Worm (Caenorhabditis elegans) whole organism, midembryonic: Measurements from ENCODE around the gene asp-5.

Experiments
- T22C8.4 ChIP-seq: fragments of 200-800 bp; sonication (Bioruptor generic); IDR thresholded peaks from 2 replicates; pipeline ENCODE4 v1.3.6; 2022; ENCODE audit warnings: missing genetic modification characterization, missing compliant biosample characterization
- cog-1 ChIP-seq: sonication (generic microtip); optimal IDR thresholded peaks from 2 replicates; lab custom pipeline; 2016; ENCODE audit warnings: missing genetic modification characterization, missing compliant biosample characterization
- flt-1 ChIP-seq: fragments of 200-800 bp; sonication (Bioruptor generic); IDR thresholded peaks from 2 replicates; pipeline ENCODE4 v1.3.6; 2022; ENCODE audit warnings: missing genetic modification characterization, missing compliant biosample characterization
- klf-2 ChIP-seq: fragments of 200-800 bp; sonication (Bioruptor generic); conservative IDR thresholded peaks from 2 replicates; pipeline ENCODE4 v1.3.6; 2022; ENCODE audit warnings: missing genetic modification reagents, missing genetic modification characterization, missing compliant biosample characterization
- med-1 ChIP-seq: sonication (generic microtip); optimal IDR thresholded peaks from 2 replicates; lab custom pipeline; 2017; ENCODE audit warnings: missing genetic modification characterization, mild to moderate bottlenecking, missing compliant biosample characterization, antibody characterized with exemption, missing genetic modification reagents; ENCODE audit not compliant: insufficient read depth
- ref-1 ChIP-seq: fragments of 200-800 bp; sonication (Bioruptor generic); conservative IDR thresholded peaks from 2 replicates; pipeline ENCODE4 v1.3.6; 2022; ENCODE audit warnings: missing genetic modification reagents, missing genetic modification characterization, missing compliant biosample characterization
- tab-1 ChIP-seq: fragments of 200-800 bp; sonication (Bioruptor generic); IDR thresholded peaks from 2 replicates; pipeline ENCODE4 v1.3.6; 2022; ENCODE audit warnings: missing genetic modification characterization, missing compliant biosample characterization
- ztf-23 ChIP-seq: fragments of 200-800 bp; sonication (Bioruptor generic); IDR thresholded peaks from 2 replicates; pipeline ENCODE4 v1.3.6; 2022; ENCODE audit warnings: missing genetic modification reagents, missing genetic modification characterization, missing compliant biosample characterization
- ztf-29 ChIP-seq: fragments of 200-800 bp; sonication (Bioruptor generic); IDR thresholded peaks from 2 replicates; pipeline ENCODE4 v1.3.6; 2022; ENCODE audit warnings: missing genetic modification reagents, missing genetic modification characterization, missing compliant biosample characterization

The asp-5 gene

DNA sequence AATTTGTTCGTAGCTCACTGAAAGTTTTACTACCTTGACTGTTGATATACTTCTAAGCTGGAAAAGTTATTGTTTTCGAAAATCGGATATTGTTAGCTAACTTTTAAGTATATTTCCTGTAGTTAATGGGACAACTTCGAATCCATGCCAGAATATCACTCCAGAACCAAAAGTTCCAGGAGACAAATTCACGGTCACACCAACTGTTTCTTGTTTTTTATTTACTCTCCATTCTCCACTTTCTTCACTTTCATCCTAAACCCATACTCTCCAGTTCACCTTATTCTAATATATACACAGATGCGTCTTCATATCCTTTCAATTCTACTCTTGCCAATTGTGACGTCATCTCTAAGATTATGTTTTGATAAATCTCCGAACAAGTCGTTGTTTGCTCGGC, 13.2 kb upstream of the asp-5 start, which contains the start of gene C16D9.1:
C16D9.1 (plus strand) TSS at position 301 of the 400 bp plus-strand sequence.
- TF ChIP-seq tab-1 (GFP tag; lab: Robert Waterston, UW) (no peak), ztf-23 (GFP tag; lab: Robert Waterston, UW) (no peak), flt-1 (GFP tag; lab: Robert Waterston, UW) (no peak), ref-1 (GFP tag; lab: Robert Waterston, UW) (no peak), T22C8.4 (GFP tag; lab: Robert Waterston, UW) (no peak), ztf-29 (GFP tag; lab: Robert Waterston, UW) (no peak), med-1 (GFP tag; lab: Kevin White, UChicago) (no peak), cog-1 (tag; lab: Kevin White, UChicago) (no peak), klf-2 (GFP tag; lab: Robert Waterston, UW) (no peak)

DNA sequence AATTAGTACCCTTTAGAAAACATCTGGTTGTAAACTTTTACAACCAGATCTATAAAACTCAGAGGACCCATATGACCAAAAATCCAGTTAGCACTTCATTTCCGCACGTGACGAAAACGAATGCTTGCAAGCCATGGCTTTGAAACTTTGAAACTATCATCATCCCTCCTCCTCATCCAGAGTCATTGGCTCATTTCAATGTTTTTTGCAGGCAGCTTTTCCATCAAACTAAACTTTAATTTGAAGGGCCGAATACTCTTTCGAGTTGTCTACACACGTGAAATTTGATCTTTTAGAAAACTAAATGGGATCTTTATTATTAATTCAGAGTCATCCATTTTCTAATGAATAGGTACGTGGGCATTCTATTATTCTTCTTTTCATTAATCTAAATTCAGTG, 10.0 kb upstream of the asp-5 start:
- no peak for TF ChIP-seq T22C8.4 (GFP tag; lab: Robert Waterston, UW)
- no peak for TF ChIP-seq cog-1 (tag; lab: Kevin White, UChicago)
- TF ChIP-seq tab-1 (GFP tag; lab: Robert Waterston, UW): no peak
- no peak for TF ChIP-seq flt-1 (GFP tag; lab: Robert Waterston, UW)
- TF ChIP-seq ztf-23 (GFP tag; lab: Robert Waterston, UW): no peak
- no peak for TF ChIP-seq ztf-29 (GFP tag; lab: Robert Waterston, UW)
- TF ChIP-seq ref-1 (GFP tag; lab: Robert Waterston, UW): no peak
- no peak for TF ChIP-seq med-1 (GFP tag; lab: Kevin White, UChicago)
- no peak for TF ChIP-seq klf-2 (GFP tag; lab: Robert Waterston, UW)

DNA sequence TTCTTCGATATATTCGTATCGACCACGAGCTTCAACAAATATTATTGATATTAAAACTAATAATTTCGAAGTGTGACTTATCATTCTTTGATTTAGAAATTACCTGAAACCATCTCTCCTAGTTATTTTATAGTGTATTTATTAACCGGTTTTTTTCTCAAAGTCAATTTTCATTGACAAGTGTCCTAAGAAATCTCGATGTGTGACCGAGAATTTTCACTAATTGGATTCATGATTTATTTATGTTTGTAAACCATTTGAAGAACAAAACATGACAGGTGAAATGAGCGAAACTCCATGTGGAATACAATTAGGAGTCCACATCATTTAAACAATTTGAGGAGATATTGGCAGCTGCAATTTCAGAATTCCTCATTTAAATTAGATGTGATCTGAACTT, 8.7 kb upstream of the asp-5 start, which contains the start of gene C16D9.8:
C16D9.8 (minus strand) TSS at position 101 of the 400 bp plus-strand sequence.
- TF ChIP-seq ztf-23 (GFP tag; lab: Robert Waterston, UW) (no peak), ref-1 (GFP tag; lab: Robert Waterston, UW) (no peak), tab-1 (GFP tag; lab: Robert Waterston, UW) (no peak), med-1 (GFP tag; lab: Kevin White, UChicago) (no peak), T22C8.4 (GFP tag; lab: Robert Waterston, UW) (no peak), cog-1 (tag; lab: Kevin White, UChicago) (no peak), klf-2 (GFP tag; lab: Robert Waterston, UW) (no peak), flt-1 (GFP tag; lab: Robert Waterston, UW) (no peak), ztf-29 (GFP tag; lab: Robert Waterston, UW) (no peak)

DNA sequence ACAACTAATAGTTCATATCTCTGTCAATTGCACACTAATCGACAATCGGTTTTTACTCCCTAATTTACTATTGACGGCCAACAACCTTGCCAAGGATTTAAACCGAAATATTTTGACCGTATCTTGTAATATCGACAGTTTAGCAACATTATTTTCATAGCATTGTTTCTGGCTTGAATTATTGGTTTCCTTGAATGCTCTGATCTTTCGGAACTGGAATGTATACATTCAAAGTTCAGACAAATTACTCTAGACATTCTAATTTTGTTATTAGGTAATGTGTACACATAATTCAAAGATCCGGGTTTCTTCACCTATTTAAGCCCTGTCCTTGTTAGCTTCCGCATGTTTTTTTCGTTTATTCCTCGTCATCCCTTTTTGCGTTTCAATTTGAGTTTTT, 8.2 kb upstream of the asp-5 start, which contains the start of gene C16D9.9:
C16D9.9 (plus strand) TSS at position 301 of the 400 bp plus-strand sequence.
- no peak for TF ChIP-seq tab-1 (GFP tag; lab: Robert Waterston, UW)
- no peak for TF ChIP-seq med-1 (GFP tag; lab: Kevin White, UChicago)
- TF ChIP-seq klf-2 (GFP tag; lab: Robert Waterston, UW): no peak
- no peak for TF ChIP-seq ref-1 (GFP tag; lab: Robert Waterston, UW)
- TF ChIP-seq ztf-23 (GFP tag; lab: Robert Waterston, UW): no peak
- no peak for TF ChIP-seq ztf-29 (GFP tag; lab: Robert Waterston, UW)
- no peak for TF ChIP-seq cog-1 (tag; lab: Kevin White, UChicago)
- TF ChIP-seq T22C8.4 (GFP tag; lab: Robert Waterston, UW): no peak
- TF ChIP-seq flt-1 (GFP tag; lab: Robert Waterston, UW): no peak

DNA sequence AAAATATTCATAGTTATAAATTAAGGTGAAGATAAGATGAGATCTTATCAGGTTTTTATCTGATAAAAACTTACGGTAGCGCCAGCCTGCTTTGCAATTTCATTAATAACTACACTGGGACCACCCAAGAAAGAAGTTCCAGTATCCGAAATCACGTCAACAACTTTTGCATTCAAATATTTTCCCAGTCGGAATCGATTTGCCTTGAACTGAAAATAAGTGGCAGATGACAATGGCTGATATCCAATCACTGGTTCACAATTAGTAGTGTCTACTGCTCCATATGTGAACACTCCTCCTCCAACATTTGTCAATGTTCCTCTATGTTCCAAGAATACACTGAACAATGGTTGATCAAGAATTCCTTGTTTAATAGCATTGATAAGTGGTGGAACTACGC, 6.0 kb upstream of the asp-5 start, which contains the start of gene F21F8.5:
F21F8.5 (minus strand) TSS at position 101 of the 400 bp plus-strand sequence.
- TF ChIP-seq klf-2 (GFP tag; lab: Robert Waterston, UW) (no peak), cog-1 (tag; lab: Kevin White, UChicago) (no peak), ztf-29 (GFP tag; lab: Robert Waterston, UW) (no peak), ztf-23 (GFP tag; lab: Robert Waterston, UW) (no peak), flt-1 (GFP tag; lab: Robert Waterston, UW) (no peak), T22C8.4 (GFP tag; lab: Robert Waterston, UW) (no peak)

DNA sequence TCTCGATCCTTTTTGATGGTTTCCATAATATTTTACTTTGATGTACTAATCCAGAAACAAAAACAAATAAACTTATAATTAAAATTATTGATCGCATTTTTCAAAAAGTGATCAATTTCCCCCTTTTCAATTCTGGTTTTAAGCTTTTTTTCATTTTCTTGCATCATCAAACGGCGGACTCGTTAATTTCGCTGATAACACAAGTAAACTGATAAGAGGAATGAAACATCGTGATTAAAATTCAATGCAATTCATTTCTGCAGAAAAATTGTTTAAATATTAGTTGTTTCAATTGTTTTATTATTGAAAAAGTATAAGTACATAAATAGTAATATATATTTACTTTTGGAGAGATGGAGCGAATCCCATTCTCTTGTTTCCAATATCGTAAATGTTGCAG, 4.9 kb upstream of the asp-5 start:
- TF ChIP-seq cog-1 (tag; lab: Kevin White, UChicago): no peak
- no peak for TF ChIP-seq med-1 (GFP tag; lab: Kevin White, UChicago)
- TF ChIP-seq tab-1 (GFP tag; lab: Robert Waterston, UW): no peak
- TF ChIP-seq ref-1 (GFP tag; lab: Robert Waterston, UW): no peak
- TF ChIP-seq klf-2 (GFP tag; lab: Robert Waterston, UW): no peak
- no peak for TF ChIP-seq ztf-29 (GFP tag; lab: Robert Waterston, UW)
- TF ChIP-seq flt-1 (GFP tag; lab: Robert Waterston, UW): no peak
- no peak for TF ChIP-seq ztf-23 (GFP tag; lab: Robert Waterston, UW)
- TF ChIP-seq T22C8.4 (GFP tag; lab: Robert Waterston, UW): no peak

DNA sequence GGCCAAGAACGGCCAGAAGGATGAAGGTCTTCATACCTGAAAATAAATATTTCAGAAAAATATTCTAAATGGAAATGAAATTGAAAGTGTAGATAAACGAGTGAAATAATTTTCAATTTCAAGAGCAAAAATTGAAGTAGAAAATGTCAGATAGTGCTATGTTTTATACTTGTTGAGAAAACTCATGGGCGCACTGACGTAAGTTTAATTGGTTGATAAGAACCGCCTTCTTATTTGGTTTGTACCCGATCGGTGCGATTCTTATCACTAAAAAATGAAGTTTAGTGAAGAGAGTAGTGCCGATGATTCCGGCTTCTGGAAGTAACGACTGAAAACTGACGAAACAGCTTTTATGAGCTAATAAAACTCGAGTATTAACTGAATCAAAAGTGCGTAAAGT, 3.3 kb upstream of the asp-5 start, which contains the start of the genes asp-6 and asp-12:
asp-6 (minus strand) TSS at position 36 of the 400 bp plus-strand sequence.
asp-12 (plus strand) TSS at position 309 of the 400 bp plus-strand sequence.
- TF ChIP-seq T22C8.4 (GFP tag; lab: Robert Waterston, UW): no peak
- no peak for TF ChIP-seq ztf-23 (GFP tag; lab: Robert Waterston, UW)
- TF ChIP-seq flt-1 (GFP tag; lab: Robert Waterston, UW): no peak
- no peak for TF ChIP-seq klf-2 (GFP tag; lab: Robert Waterston, UW)
- no peak for TF ChIP-seq med-1 (GFP tag; lab: Kevin White, UChicago)

DNA sequence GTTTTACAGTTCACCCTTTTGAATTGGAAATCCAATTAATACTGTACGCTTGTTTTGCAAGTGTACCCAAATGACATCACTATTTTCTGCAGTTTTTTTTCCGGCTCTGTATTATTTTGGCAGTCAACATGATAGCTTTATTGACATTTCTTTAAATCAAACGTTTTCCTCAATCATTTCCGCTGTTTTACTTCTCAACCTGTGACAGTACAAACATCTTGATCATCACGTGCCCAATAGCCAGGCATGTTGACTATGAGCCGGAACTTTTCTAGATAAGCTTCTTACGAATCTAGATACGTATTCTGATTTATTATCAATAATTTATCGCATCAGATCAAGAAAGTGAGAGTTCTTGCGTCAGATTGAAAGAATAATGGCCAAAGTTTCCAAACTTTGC, 2.3 kb upstream of the asp-5 start:
- TF ChIP-seq ref-1 (GFP tag; lab: Robert Waterston, UW) (no peak), T22C8.4 (GFP tag; lab: Robert Waterston, UW) (no peak), ztf-23 (GFP tag; lab: Robert Waterston, UW) (no peak), cog-1 (tag; lab: Kevin White, UChicago) (no peak), flt-1 (GFP tag; lab: Robert Waterston, UW) (no peak), tab-1 (GFP tag; lab: Robert Waterston, UW) (no peak), med-1 (GFP tag; lab: Kevin White, UChicago) (no peak), klf-2 (GFP tag; lab: Robert Waterston, UW) (no peak), ztf-29 (GFP tag; lab: Robert Waterston, UW) (no peak)
